Fruit fly (Drosophila melanogaster): Measurements from ENCODE around the gene unc80.

The unc80 gene

DNA sequence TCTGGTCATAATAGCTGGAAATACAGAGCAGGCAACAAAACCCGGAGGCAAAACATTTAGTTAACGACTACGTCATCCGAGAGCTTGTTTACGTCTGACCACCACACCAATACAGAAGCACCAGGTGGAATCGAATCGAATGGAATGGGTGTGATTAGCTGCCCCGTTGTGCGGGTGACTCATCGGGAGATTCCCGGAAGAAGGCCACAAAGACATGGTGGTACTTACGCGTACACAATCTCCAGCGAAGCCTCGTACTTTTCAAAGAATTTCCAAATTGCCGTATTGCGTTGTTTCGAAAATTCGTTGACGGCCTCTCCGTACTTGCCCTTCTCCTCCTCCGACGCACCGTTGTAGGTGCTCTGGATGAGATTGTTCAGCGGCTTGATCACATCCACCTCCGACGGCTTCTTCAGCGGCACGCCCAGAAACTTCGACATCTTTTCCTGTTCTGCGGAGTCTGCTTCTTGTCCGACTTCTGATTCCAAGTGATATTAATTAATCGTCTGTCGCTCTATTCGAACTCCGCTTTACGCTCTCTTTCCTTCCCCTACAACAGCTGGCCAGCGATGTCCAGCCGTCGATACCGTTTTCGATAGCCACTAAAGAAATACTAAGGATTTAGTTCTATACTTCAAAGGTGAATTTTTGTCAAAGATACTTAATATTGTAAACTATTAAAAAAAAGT lies 37.4 kb downstream of the unc80 start, which contains the start of gene ALiX (continued):
- no peak for TF ChIP-seq eve (GFP tag; optimal IDR thresholded peaks at IDR 0.05)
- TF ChIP-seq stc (GFP tag; IDR thresholded peaks at IDR 0.05), result 0 out of 2 replicates have a peak, but pooled peaks have one; percentile 20
- 0 out of 2 replicates have a peak, but pooled peaks have one; percentile 15 for TF ChIP-seq Atf6 (GFP tag; IDR thresholded peaks at IDR 0.05)
- TF ChIP-seq CG7928 (GFP tag; optimal IDR thresholded peaks at IDR 0.05), result no peak
- no peak for TF ChIP-seq Hr39 (optimal IDR thresholded peaks at IDR 0.05)
- TF ChIP-seq CG1603 (tag; optimal IDR thresholded peaks at IDR 0.05), result no peak
- TF ChIP-seq Dip2 (GFP tag; IDR thresholded peaks at IDR 0.05), result no peak
- TF ChIP-seq ftz-f1 (GFP tag; optimal IDR thresholded peaks at IDR 0.05), result no peak
- no peak for TF ChIP-seq CG17568 (GFP tag; optimal IDR thresholded peaks at IDR 0.05)
- no peak for TF ChIP-seq hkb (optimal IDR thresholded peaks at IDR 0.05)
- no peak for TF ChIP-seq hkb (GFP tag; IDR thresholded peaks at IDR 0.05)
- no peak for TF ChIP-seq CG11247 (GFP tag; IDR thresholded peaks at IDR 0.05)
- no peak for TF ChIP-seq CG12769 (tag; optimal IDR thresholded peaks at IDR 0.05)
- no peak for TF ChIP-seq slou (GFP tag; optimal IDR thresholded peaks at IDR 0.05)
- TF ChIP-seq CG1792 (GFP tag; optimal IDR thresholded peaks at IDR 0.05), result no peak
- TF ChIP-seq Hmx (GFP tag; optimal IDR thresholded peaks at IDR 0.05), result no peak
- no peak for TF ChIP-seq CG10979 (tag; optimal IDR thresholded peaks at IDR 0.05)
- TF ChIP-seq Fer1 (GFP tag; optimal IDR thresholded peaks at IDR 0.05), result no peak
- no peak for TF ChIP-seq CG9932 (GFP tag; IDR thresholded peaks at IDR 0.05)
- peak; percentile 1 for TF ChIP-seq CoRest (tag; optimal IDR thresholded peaks at IDR 0.05)
- no peak for TF ChIP-seq scrt (GFP tag; optimal IDR thresholded peaks at IDR 0.05)
- no peak for TF ChIP-seq CG11723 (GFP tag; optimal IDR thresholded peaks at IDR 0.05)
- TF ChIP-seq sug (tag; optimal IDR thresholded peaks at IDR 0.05), result peak; percentile 10
- TF ChIP-seq CG4707 (GFP tag; optimal IDR thresholded peaks at IDR 0.05), result no peak
- TF ChIP-seq CG10543 (GFP tag; optimal IDR thresholded peaks at IDR 0.05), result no peak
- no peak for TF ChIP-seq chm (GFP tag; IDR thresholded peaks at IDR 0.05)
- TF ChIP-seq Dfd (GFP tag; optimal IDR thresholded peaks at IDR 0.05), result no peak
- TF ChIP-seq CG8388 (GFP tag; optimal IDR thresholded peaks at IDR 0.05), result no peak
- TF ChIP-seq CG12299 (tag; optimal IDR thresholded peaks at IDR 0.05), result peak; percentile 8
- no peak for TF ChIP-seq tx (GFP tag; optimal IDR thresholded peaks at IDR 0.05)
- no peak for TF ChIP-seq Bteb2 (GFP tag; optimal IDR thresholded peaks at IDR 0.05)
- no peak for TF ChIP-seq CG4282 (GFP tag; optimal IDR thresholded peaks at IDR 0.05)
- no peak for TF ChIP-seq H2.0 (GFP tag; IDR thresholded peaks at IDR 0.05)
- no peak for TF ChIP-seq phol (tag; optimal IDR thresholded peaks at IDR 0.05)
- no peak for TF ChIP-seq zen2 (GFP tag; IDR thresholded peaks at IDR 0.05; ENCODE audit: partially characterized antibody)
- TF ChIP-seq CG7963 (GFP tag; IDR thresholded peaks at IDR 0.05; ENCODE audit: partially characterized antibody), result no peak
- no peak for TF ChIP-seq Deaf1 (tag; optimal IDR thresholded peaks at IDR 0.05)
- peak; percentile 47 for TF ChIP-seq cg (GFP tag; optimal IDR thresholded peaks at IDR 0.05)
- no peak for TF ChIP-seq sens (GFP tag)
- TF ChIP-seq CG2889 (GFP tag; IDR thresholded peaks at IDR 0.05), result no peak
- TF ChIP-seq lab (GFP tag; optimal IDR thresholded peaks at IDR 0.05), result no peak
- TF ChIP-seq CG12391 (tag; optimal IDR thresholded peaks at IDR 0.05), result peak; percentile 26
- TF ChIP-seq kah (GFP tag; optimal IDR thresholded peaks at IDR 0.05), result no peak
- TF ChIP-seq Gug (GFP tag; IDR thresholded peaks at IDR 0.05), result no peak
- TF ChIP-seq gsb-n (tag; optimal IDR thresholded peaks at IDR 0.05), result no peak
- TF ChIP-seq CG8924 (tag; optimal IDR thresholded peaks at IDR 0.05), result no peak
- TF ChIP-seq salm (tag; optimal IDR thresholded peaks at IDR 0.05), result no peak
- TF ChIP-seq pan (optimal IDR thresholded peaks at IDR 0.05), result no peak
- TF ChIP-seq pan (GFP tag; optimal IDR thresholded peaks at IDR 0.05 in 1 of 2, IDR thresholded peaks at IDR 0.05 in 1 of 2), result no peak
- TF ChIP-seq D19B (GFP tag; optimal IDR thresholded peaks at IDR 0.05), result no peak
- no peak for TF ChIP-seq CG6813 (GFP tag; optimal IDR thresholded peaks at IDR 0.05)

All from whole organism, embryonic.